Fruit fly (Drosophila melanogaster) whole organism, pupa: ENCODE measurements around the gene maca.
A peak's percentile ranks its signal among the peaks of the same experiment; 100 is the strongest.

Experiments
- CG13204 ChIP-seq: fragments of 200-800 bp; sonication (Bioruptor generic); optimal IDR thresholded peaks from 2 replicates; lab custom pipeline; 2018; ENCODE audit warnings: missing biosample characterization, mild to moderate bottlenecking, missing genetic modification characterization, moderate library complexity
- CG14655 ChIP-seq: fragments of 200-800 bp; sonication (Bioruptor generic); optimal IDR thresholded peaks from 3 replicates; lab custom pipeline; 2017; ENCODE audit warnings: mild to moderate bottlenecking, missing biosample characterization, missing genetic modification reagents, missing genetic modification characterization
- CG15710 ChIP-seq: fragments of 200-800 bp; sonication (Bioruptor generic); optimal IDR thresholded peaks from 2 replicates; lab custom pipeline; 2018; ENCODE audit warnings: missing biosample characterization, mild to moderate bottlenecking, missing genetic modification characterization, moderate library complexity
- CG32121 ChIP-seq: fragments of 200-800 bp; sonication (Bioruptor generic); IDR thresholded peaks from 2 replicates; pipeline ENCODE4 v1.3.6; 2022; ENCODE audit warnings: missing biosample characterization, missing genetic modification characterization
- CG4496 ChIP-seq: fragments of 200-800 bp; sonication (Bioruptor generic); IDR thresholded peaks from 3 replicates; pipeline ENCODE4 v1.3.6; 2022; ENCODE audit warnings: missing biosample characterization, missing genetic modification characterization
- CG8301 ChIP-seq: fragments of 200-800 bp; sonication (Bioruptor generic); optimal IDR thresholded peaks from 2 replicates; lab custom pipeline; 2018; ENCODE audit warnings: missing biosample characterization, mild to moderate bottlenecking, missing genetic modification characterization
- CG9948 ChIP-seq: fragments of 200-800 bp; sonication (Bioruptor generic); optimal IDR thresholded peaks from 2 replicates; lab custom pipeline; 2018; ENCODE audit warnings: missing biosample characterization, mild to moderate bottlenecking, missing genetic modification characterization, moderate library complexity
- D1 ChIP-seq: fragments of 200-800 bp; sonication (Bioruptor generic); optimal IDR thresholded peaks from 2 replicates; lab custom pipeline; 2018; ENCODE audit warnings: missing biosample characterization, mild to moderate bottlenecking, missing genetic modification characterization, moderate library complexity
- EcR ChIP-seq: fragments of 200-800 bp; sonication (Bioruptor generic); optimal IDR thresholded peaks from 3 replicates; lab custom pipeline; 2019; ENCODE audit warnings: missing biosample characterization, missing genetic modification characterization, mild to moderate bottlenecking, moderate library complexity, missing genetic modification reagents
- Ets98B ChIP-seq: fragments of 200-800 bp; sonication (Bioruptor generic); IDR thresholded peaks from 2 replicates; pipeline ENCODE4 v1.3.6; 2022; ENCODE audit warnings: missing biosample characterization, missing genetic modification characterization
- fd96Ca ChIP-seq: fragments of 200-800 bp; sonication (Bioruptor generic); IDR thresholded peaks from 3 replicates; pipeline ENCODE4 v1.3.6; 2022; ENCODE audit warnings: missing biosample characterization, missing genetic modification characterization

DNA sequence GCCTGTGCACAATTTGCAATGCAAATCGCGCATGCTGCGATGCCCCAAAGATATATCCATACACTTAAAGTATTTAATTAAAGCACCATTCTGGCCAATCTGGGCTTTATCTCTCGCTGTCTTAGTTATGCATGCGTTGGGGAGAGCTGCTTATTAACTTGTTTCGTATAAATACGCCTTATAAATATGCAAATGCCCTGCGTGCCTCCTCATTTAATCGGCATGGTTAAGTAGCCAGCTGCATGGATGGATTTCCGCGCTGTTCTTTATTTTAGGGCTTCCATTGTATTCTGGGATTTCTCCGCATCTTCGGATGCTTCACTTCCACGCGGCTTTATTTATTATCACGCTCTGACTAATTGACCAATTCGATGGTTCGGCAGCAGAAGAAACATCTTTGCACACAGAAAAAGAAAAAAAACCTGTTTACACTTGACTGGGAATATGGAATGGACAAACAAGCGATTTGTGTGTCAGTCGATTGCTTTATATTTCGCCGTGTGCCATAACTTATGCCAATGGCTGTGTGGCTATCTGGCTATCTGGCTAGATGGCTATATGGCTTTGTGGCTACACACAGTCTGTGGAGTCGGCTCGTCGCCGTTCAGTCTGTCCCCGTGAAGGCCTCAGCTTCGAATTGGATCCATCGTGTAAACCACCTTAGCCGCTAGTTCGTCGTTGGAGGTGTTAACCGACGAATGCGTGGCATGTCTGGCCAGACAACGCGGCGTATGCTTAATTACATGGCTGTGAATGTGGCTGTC lies 42.9 kb upstream of the maca start:
- TF ChIP-seq EcR (GFP tag; lab: Kevin White, UChicago), result peak; percentile 24
- TF ChIP-seq CG13204 (GFP tag; lab: Kevin White, UChicago), result no peak
- TF ChIP-seq fd96Ca (GFP tag; lab: Robert Waterston, UW), result no peak
- TF ChIP-seq CG4496, result no peak
- TF ChIP-seq Ets98B (GFP tag; lab: Robert Waterston, UW), result no peak
- no peak for TF ChIP-seq CG32121 (GFP tag; lab: Robert Waterston, UW)
- TF ChIP-seq D1 (tag; lab: Kevin White, UChicago), result no peak
- TF ChIP-seq CG8301 (tag; lab: Kevin White, UChicago), result no peak
- TF ChIP-seq CG15710, result no peak
- no peak for TF ChIP-seq CG9948 (tag; lab: Kevin White, UChicago)
- no peak for TF ChIP-seq CG14655 (GFP tag; lab: Kevin White, UChicago)
